Worm (Caenorhabditis elegans) whole organism, L4 larva: ENCODE measurements around the gene cpt-1.

Experiments used
- F10B5.3 ChIP-seq: sonication (generic microtip); optimal IDR thresholded peaks from 2 replicates; lab custom pipeline; 2016; ENCODE audit warnings: mild to moderate bottlenecking, missing genetic modification characterization, missing compliant biosample characterization
- F37D6.2 ChIP-seq: sonication (generic microtip); optimal IDR thresholded peaks from 2 replicates; lab custom pipeline; 2016; ENCODE audit warnings: mild to moderate bottlenecking, missing genetic modification characterization, missing compliant biosample characterization
- F44E2.7 ChIP-seq: fragments of 200-800 bp; sonication (Bioruptor generic); IDR thresholded peaks from 2 replicates; pipeline ENCODE4 v2.1.2; 2022; ENCODE audit warnings: missing genetic modification characterization, missing compliant biosample characterization
- F49E8.2 ChIP-seq: sonication (generic microtip); optimal IDR thresholded peaks from 2 replicates; lab custom pipeline; 2016; ENCODE audit warnings: missing compliant biosample characterization, mild to moderate bottlenecking, missing genetic modification characterization, borderline replicate concordance
- T20F7.1 ChIP-seq: fragments of 200-800 bp; sonication (Bioruptor generic); optimal IDR thresholded peaks from 2 replicates; lab custom pipeline; 2018; ENCODE audit warnings: mild to moderate bottlenecking, missing genetic modification characterization, missing compliant biosample characterization
- ZK337.2 ChIP-seq: fragments of 200-800 bp; sonication (Bioruptor generic); IDR thresholded peaks from 2 replicates; pipeline ENCODE4 v1.3.6; 2022; ENCODE audit warnings: missing genetic modification reagents, missing genetic modification characterization, missing compliant biosample characterization
- aha-1 ChIP-seq: fragments of 150-350 bp; peaks from one replicate; lab custom pipeline; 2014; ENCODE audit warnings: missing biosample characterization, missing genetic modification characterization
- aly-2 ChIP-seq: sonication (generic microtip); optimal IDR thresholded peaks from 2 replicates; lab custom pipeline; 2018; ENCODE audit warnings: missing biosample characterization, missing genetic modification characterization
- ceh-32 ChIP-seq: sonication (generic microtip); optimal IDR thresholded peaks from 2 replicates; lab custom pipeline; 2016; ENCODE audit warnings: mild to moderate bottlenecking, missing genetic modification characterization, missing compliant biosample characterization; ENCODE audit not compliant: poor library complexity
- ceh-62 ChIP-seq: sonication (generic microtip); optimal IDR thresholded peaks from 2 replicates; lab custom pipeline; 2017; ENCODE audit warnings: missing biosample characterization, missing genetic modification characterization
- ceh-82 ChIP-seq: sonication (generic microtip); optimal IDR thresholded peaks from 2 replicates; lab custom pipeline; 2017; ENCODE audit warnings: missing biosample characterization, missing genetic modification characterization
- ctbp-1 ChIP-seq: fragments of 200-800 bp; sonication (Bioruptor generic); IDR thresholded peaks from 2 replicates; pipeline ENCODE4 v1.3.6; 2022; ENCODE audit warnings: missing genetic modification reagents, missing genetic modification characterization, missing compliant biosample characterization
- daf-8 ChIP-seq: fragments of 200-800 bp; sonication (Bioruptor generic); IDR thresholded peaks from 2 replicates; pipeline ENCODE4 v1.3.6; 2022; ENCODE audit warnings: missing genetic modification characterization, missing compliant biosample characterization
- dmd-8 ChIP-seq: fragments of 200-800 bp; sonication (Bioruptor generic); IDR thresholded peaks from 2 replicates; pipeline ENCODE4 v1.3.6; 2022; ENCODE audit warnings: missing genetic modification characterization, missing compliant biosample characterization
- dmd-9 ChIP-seq: fragments of 200-800 bp; sonication (Bioruptor generic); IDR thresholded peaks from 2 replicates; pipeline ENCODE4 v1.3.6; 2022; ENCODE audit warnings: missing genetic modification reagents, missing genetic modification characterization, missing compliant biosample characterization
- dpl-1 ChIP-seq: fragments of 150-350 bp; optimal IDR thresholded peaks from 2 replicates; lab custom pipeline; 2014; ENCODE audit warnings: missing biosample characterization, missing genetic modification reagents, missing genetic modification characterization
- dve-1 ChIP-seq: sonication (generic microtip); optimal IDR thresholded peaks from 2 replicates; lab custom pipeline; 2017; ENCODE audit warnings: antibody characterized with exemption, mild to moderate bottlenecking, missing genetic modification characterization, missing compliant biosample characterization; ENCODE audit not compliant: insufficient read depth
- hif-1 ChIP-seq, 2 experiments: sonication (generic microtip); optimal IDR thresholded peaks; 2 replicates each; lab custom pipeline; 2016 to 2017; ENCODE audit warnings: missing compliant biosample characterization in 2 of 2, missing genetic modification characterization in 2 of 2, missing genetic modification reagents in 2 of 2, missing genotype in 2 of 2, mild to moderate bottlenecking in 1 of 2
- jun-1 ChIP-seq: fragments of 150-350 bp; optimal IDR thresholded peaks from 2 replicates; lab custom pipeline; 2014; ENCODE audit warnings: missing biosample characterization, missing genetic modification reagents, missing genetic modification characterization
- lin-1 ChIP-seq: fragments of 200-800 bp; sonication (Bioruptor generic); IDR thresholded peaks from 2 replicates; pipeline ENCODE4 v1.3.6; 2022; ENCODE audit warnings: missing genetic modification reagents, missing genetic modification characterization, missing compliant biosample characterization
- lin-13 ChIP-seq: fragments of 150-350 bp; optimal IDR thresholded peaks from 2 replicates; lab custom pipeline; 2014; ENCODE audit warnings: missing biosample characterization, missing genetic modification reagents, missing genetic modification characterization
- lin-38 ChIP-seq: fragments of 200-800 bp; sonication (Bioruptor generic); IDR thresholded peaks from 2 replicates; pipeline ENCODE4 v1.3.6; 2022; ENCODE audit warnings: missing genetic modification reagents, missing genetic modification characterization, missing compliant biosample characterization
- lir-3 ChIP-seq: sonication (generic microtip); optimal IDR thresholded peaks from 2 replicates; lab custom pipeline; 2016; ENCODE audit warnings: mild to moderate bottlenecking, missing genetic modification characterization, missing compliant biosample characterization
- lsy-2 ChIP-seq, 2 experiments: fragments of 150-350 bp in 1 of 2; sonication (generic microtip) in 1 of 2; optimal IDR thresholded peaks; 2 replicates each; lab custom pipeline; 2014 to 2017; ENCODE audit warnings: missing biosample characterization in 2 of 2, missing genetic modification characterization in 2 of 2
- madf-5 ChIP-seq, 2 experiments: fragments of 200-800 bp; sonication (Bioruptor generic); IDR thresholded peaks; 2 replicates each; pipeline ENCODE4 v1.3.6; 2022; ENCODE audit warnings: missing compliant biosample characterization in 2 of 2, missing genetic modification characterization in 2 of 2
- madf-9 ChIP-seq: fragments of 200-800 bp; sonication (Bioruptor generic); conservative IDR thresholded peaks from 2 replicates; pipeline ENCODE4 v1.3.6; 2022; ENCODE audit warnings: missing genetic modification reagents, missing genetic modification characterization, missing compliant biosample characterization
- mxl-3 ChIP-seq: fragments of 200-800 bp; sonication (Bioruptor generic); optimal IDR thresholded peaks from 2 replicates; lab custom pipeline; 2018; ENCODE audit warnings: mild to moderate bottlenecking, missing genetic modification characterization, missing compliant biosample characterization
- nhr-102 ChIP-seq: sonication (generic microtip); optimal IDR thresholded peaks from 2 replicates; lab custom pipeline; 2016; ENCODE audit warnings: mild to moderate bottlenecking, missing genetic modification characterization, moderate library complexity, missing compliant biosample characterization
- nhr-111 ChIP-seq: fragments of 200-800 bp; sonication (Bioruptor generic); optimal IDR thresholded peaks from 2 replicates; lab custom pipeline; 2018; ENCODE audit warnings: mild to moderate bottlenecking, missing genetic modification characterization, missing compliant biosample characterization
- nhr-6 ChIP-seq: fragments of 150-350 bp; optimal IDR thresholded peaks from 2 replicates; lab custom pipeline; 2014; ENCODE audit warnings: missing biosample characterization, missing genetic modification characterization
- nhr-76 ChIP-seq: fragments of 150-350 bp; optimal IDR thresholded peaks from 2 replicates; lab custom pipeline; 2014; ENCODE audit warnings: missing biosample characterization, missing genetic modification characterization
- pha-4 ChIP-seq, 2 experiments: fragments of 150-350 bp in 1 of 2; fragments of 200-800 bp in 1 of 2; sonication (Bioruptor generic) in 1 of 2; IDR thresholded peaks in 1 of 2; optimal IDR thresholded peaks in 1 of 2; 2 replicates each; pipeline versions ENCODE4 v1.3.6 to Lab custom; 2014 to 2022; ENCODE audit warnings: missing genetic modification characterization in 2 of 2, missing genetic modification reagents in 2 of 2, missing biosample characterization in 1 of 2, missing compliant biosample characterization in 1 of 2
- pqm-1 ChIP-seq: sonication (generic microtip); optimal IDR thresholded peaks from 2 replicates; lab custom pipeline; 2017; ENCODE audit warnings: missing biosample characterization, missing genetic modification characterization
- set-16 ChIP-seq: fragments of 200-800 bp; sonication (Bioruptor generic); IDR thresholded peaks from 2 replicates; pipeline ENCODE4 v1.3.6; 2022; ENCODE audit warnings: missing genetic modification reagents, missing genetic modification characterization, missing compliant biosample characterization
- skn-1 ChIP-seq: fragments of 150-350 bp; optimal IDR thresholded peaks from 2 replicates; lab custom pipeline; 2014; ENCODE audit warnings: missing biosample characterization, missing genetic modification characterization
- spr-1 ChIP-seq: sonication (generic microtip); optimal IDR thresholded peaks from 2 replicates; lab custom pipeline; 2016; ENCODE audit warnings: mild to moderate bottlenecking, missing genetic modification characterization, missing compliant biosample characterization
- spr-3 ChIP-seq: fragments of 200-800 bp; sonication (Bioruptor generic); optimal IDR thresholded peaks from 2 replicates; lab custom pipeline; 2018; ENCODE audit warnings: mild to moderate bottlenecking, missing genetic modification characterization, missing compliant biosample characterization
- tag-97 ChIP-seq: fragments of 200-800 bp; sonication (Bioruptor generic); IDR thresholded peaks from 2 replicates; pipeline ENCODE4 v1.3.6; 2022; ENCODE audit warnings: missing genetic modification characterization, missing compliant biosample characterization
- unc-130 ChIP-seq: sonication (generic microtip); optimal IDR thresholded peaks from 2 replicates; lab custom pipeline; 2016; ENCODE audit warnings: missing genetic modification reagents, missing genetic modification characterization, missing compliant biosample characterization
- unc-62 ChIP-seq, 3 experiments: fragments of 150-350 bp in 1 of 3; sonication (generic microtip); optimal IDR thresholded peaks in 2 of 3; peaks in 1 of 3; 1 replicate in 1 of 3; 2 replicates in 2 of 3; lab custom pipeline; 2014 to 2017; ENCODE audit warnings: missing biosample characterization in 3 of 3, missing genetic modification characterization in 3 of 3, missing genetic modification reagents in 3 of 3, missing genotype in 1 of 3
- zag-1 ChIP-seq: fragments of 150-350 bp; optimal IDR thresholded peaks from 2 replicates; lab custom pipeline; 2014; ENCODE audit warnings: missing biosample characterization, missing genetic modification characterization
- zip-2 ChIP-seq: fragments of 150-350 bp; optimal IDR thresholded peaks from 2 replicates; lab custom pipeline; 2014; ENCODE audit warnings: missing biosample characterization, missing genetic modification characterization
- ztf-11 ChIP-seq: fragments of 150-350 bp; optimal IDR thresholded peaks from 2 replicates; lab custom pipeline; 2014; ENCODE audit warnings: missing biosample characterization, missing genetic modification characterization

Gene cpt-1

DNA sequence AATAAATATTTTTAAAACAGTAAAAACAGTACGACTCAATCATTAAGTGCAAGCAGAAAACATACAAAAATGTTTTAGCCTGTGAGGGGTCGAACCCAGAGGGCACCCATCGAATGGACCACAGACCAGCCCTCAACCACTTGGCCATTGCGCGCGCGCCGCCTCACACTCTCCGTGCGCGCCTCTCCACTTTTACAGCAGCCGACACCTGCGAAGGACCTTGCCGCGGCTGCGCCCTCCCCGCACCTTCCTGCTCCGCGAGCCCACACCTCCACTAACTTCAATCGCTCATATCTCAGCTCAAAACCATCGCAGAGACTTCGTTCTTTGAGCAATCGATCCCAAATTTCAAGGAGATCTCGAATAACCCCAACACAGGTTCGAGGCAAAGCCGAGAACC is 17.9 kb downstream of the cpt-1 start (continued):
- TF ChIP-seq dmd-9 (GFP tag; lab: Robert Waterston, UW) (peak; percentile 69; the same call in 1 of the 2 replicates), nhr-102 (tag; lab: Kevin White, UChicago) (peak; percentile 15), ctbp-1 (GFP tag; lab: Robert Waterston, UW) (0 out of 2 replicates have a peak, but pooled peaks have one; percentile 34), F49E8.2 (tag; lab: Kevin White, UChicago) (peak; percentile 38), lin-38 (GFP tag; lab: Robert Waterston, UW) (peak; percentile 84)

DNA sequence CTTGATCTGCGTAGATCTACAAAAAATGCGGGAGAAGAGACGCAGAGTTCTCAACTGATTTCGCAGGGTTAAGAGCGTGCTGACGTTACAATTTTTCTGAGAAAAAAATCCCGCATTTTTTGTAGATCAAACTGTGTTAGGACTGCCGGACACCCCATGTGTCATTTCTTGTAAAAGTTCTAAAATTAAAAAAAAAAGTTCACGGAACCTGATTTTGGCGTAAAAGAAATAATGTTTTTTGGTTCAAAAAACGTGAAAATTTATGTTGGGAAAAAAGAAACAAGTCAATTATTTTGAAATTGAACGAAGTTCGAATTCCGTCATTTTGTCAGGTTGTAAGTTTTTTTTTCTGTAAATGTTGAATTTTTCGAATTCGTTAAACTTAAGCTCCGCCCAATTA is 19.9 kb downstream of the cpt-1 start, which contains the start of gene Y46G5A.34:
Gene Y46G5A.34, plus strand, starts transcription at position 301 of the 400 bp plus-strand sequence.
- TF ChIP-seq aha-1 (tag; lab: Kevin White, UChicago) = peak; percentile 60
- TF ChIP-seq lir-3 (tag; lab: Kevin White, UChicago) = no peak
- TF ChIP-seq, all 104 proteins: peak for 1

DNA sequence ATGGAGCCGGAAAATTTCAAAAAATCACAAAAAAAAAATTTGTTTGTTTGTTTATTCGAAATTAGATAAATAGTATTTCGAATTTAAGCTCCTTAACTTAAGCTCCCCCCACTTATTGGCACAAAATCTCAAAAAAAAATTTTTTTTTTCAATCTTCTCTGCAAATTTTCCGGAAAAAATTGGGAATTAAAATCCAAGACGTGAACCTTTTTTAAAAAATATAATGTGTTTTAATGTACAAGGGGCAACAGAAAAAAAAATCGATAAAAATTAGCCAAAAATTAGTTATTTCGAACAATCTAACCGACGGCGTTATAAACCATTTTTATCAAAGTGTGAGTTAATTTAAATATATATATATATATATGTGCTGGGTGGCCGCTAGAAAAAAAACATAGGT is 21.9 kb downstream of the cpt-1 start, which contains the start of gene Y46G5A.14:
Gene Y46G5A.14, plus strand, starts transcription at position 301 of the 400 bp plus-strand sequence.
- TF ChIP-seq F44E2.7 (GFP tag; lab: Robert Waterston, UW) (no peak), madf-5 (GFP tag; IDR thresholded peaks at IDR 0.05; lab: Robert Waterston, UW) (no peak), zag-1 (tag; lab: Kevin White, UChicago) (no peak), lin-1 (GFP tag; lab: Robert Waterston, UW) (no peak), mxl-3 (GFP tag; lab: Kevin White, UChicago) (no peak), F49E8.2 (tag; lab: Kevin White, UChicago) (no peak), dpl-1 (no peak), lin-13 (no peak), madf-9 (no peak), F37D6.2 (tag; lab: Kevin White, UChicago) (no peak)

DNA sequence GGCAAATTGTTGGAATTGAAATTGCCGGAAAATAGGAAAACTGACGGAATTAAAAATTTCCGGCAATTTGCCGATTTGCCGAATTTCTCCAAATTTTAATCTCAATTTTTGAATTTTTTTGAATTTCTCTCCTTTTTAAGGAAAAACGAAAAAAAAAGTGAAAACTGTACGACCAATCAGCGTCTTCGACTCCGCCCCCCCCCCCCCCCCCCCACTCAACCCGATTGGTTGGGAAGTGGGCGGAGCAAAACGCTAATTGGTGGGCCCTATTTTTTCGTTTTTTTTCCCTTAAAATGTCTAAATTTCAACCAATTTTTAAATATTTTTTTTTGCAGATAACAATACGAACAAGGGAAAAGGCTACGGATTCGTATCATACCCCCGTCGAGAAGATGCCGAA is 26.3 kb downstream of the cpt-1 start:
- TF ChIP-seq set-16 (GFP tag; lab: Robert Waterston, UW) (peak; percentile 73), jun-1 (tag; lab: Kevin White, UChicago) (no peak), dve-1 (tag; lab: Kevin White, UChicago) (no peak), nhr-6 (tag; lab: Kevin White, UChicago) (no peak), nhr-76 (no peak), aly-2 (tag; lab: Kevin White, UChicago) (no peak)

DNA sequence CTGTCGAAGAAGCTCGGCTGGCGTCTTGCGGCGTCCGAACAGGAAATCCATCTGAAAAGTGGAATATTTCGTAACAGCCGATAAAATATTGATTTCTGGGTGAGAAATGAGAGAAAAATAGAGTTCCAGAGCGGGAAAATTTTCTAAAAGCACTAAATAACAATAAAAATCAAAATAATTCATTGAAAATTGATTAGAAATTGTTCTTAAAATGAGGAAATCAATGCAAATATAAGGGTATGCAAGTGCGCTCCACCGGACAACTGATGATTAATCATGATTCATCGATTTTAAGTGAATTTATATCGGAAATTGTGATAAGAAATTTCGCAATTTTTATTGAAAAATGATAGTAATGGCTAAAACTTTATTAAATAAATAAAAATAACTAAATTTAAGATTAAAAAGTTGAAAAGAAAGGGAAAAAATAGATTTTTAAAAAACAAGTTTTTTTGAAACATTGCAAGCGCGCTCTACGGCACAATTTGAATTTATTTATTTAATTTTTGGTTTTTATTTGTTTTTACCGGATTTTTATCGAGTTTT is 28.0 kb downstream of the cpt-1 start, which contains the start of the genes vps-2 and tiar-2:
Gene vps-2, minus strand, starts transcription at position 51 of the 546 bp plus-strand sequence.
Gene tiar-2, plus strand, starts transcription at position 520 of the 546 bp plus-strand sequence.
- TF ChIP-seq ceh-32 (tag; lab: Kevin White, UChicago) (no peak), tag-97 (GFP tag; lab: Robert Waterston, UW) (no peak), madf-5 (GFP tag; IDR thresholded peaks at IDR 0.05; lab: Robert Waterston, UW) (no peak), T20F7.1 (GFP tag; lab: Kevin White, UChicago) (no peak), spr-3 (GFP tag; lab: Kevin White, UChicago) (no peak), zip-2 (tag; lab: Kevin White, UChicago) (no peak), pha-4 (GFP tag; IDR thresholded peaks at IDR 0.05; lab: Robert Waterston, UW) (no peak), pha-4 (tag; optimal IDR thresholded peaks at IDR 0.05; lab: Kevin White, UChicago) (no peak), dpl-1 (peak; percentile 72), pqm-1 (tag; lab: Kevin White, UChicago) (peak; percentile 64), lsy-2 (tag; optimal IDR thresholded peaks at IDR 0.05; lab: Kevin White, UChicago) (peak in 1 of 2 experiments; percentile 77), spr-1 (tag; lab: Kevin White, UChicago) (no peak), ZK337.2 (GFP tag; lab: Robert Waterston, UW) (no peak), ztf-11 (tag; lab: Kevin White, UChicago) (no peak), ceh-82 (tag; lab: Kevin White, UChicago) (no peak), ceh-62 (no peak), nhr-111 (no peak), F10B5.3 (tag; lab: Kevin White, UChicago) (no peak), daf-8 (no peak), unc-130 (no peak), hif-1 (tag; optimal IDR thresholded peaks at IDR 0.05; lab: Kevin White, UChicago) (no peak), skn-1 (tag; lab: Kevin White, UChicago) (no peak), dmd-8 (GFP tag; lab: Robert Waterston, UW) (no peak), unc-62 (GFP tag; optimal IDR thresholded peaks at IDR 0.05 in 1 of 2; lab: Kevin White, UChicago) (peak in 1 of 2 experiments; percentile 64), unc-62 (tag; optimal IDR thresholded peaks at IDR 0.05; lab: Kevin White, UChicago) (no peak)
